Worm (Caenorhabditis elegans) whole organism, young adult: Measurements from ENCODE around the gene F45E1.2.

Source experiments
- B0261.1 ChIP-seq: sonication (generic microtip); optimal IDR thresholded peaks from 2 replicates; lab custom pipeline; 2016; ENCODE audit warnings: mild to moderate bottlenecking, missing genetic modification characterization, moderate library complexity, missing compliant biosample characterization
- C06A6.2 ChIP-seq: fragments of 200-800 bp; sonication (Bioruptor generic); conservative IDR thresholded peaks from 2 replicates; pipeline ENCODE4 v1.3.6; 2022; ENCODE audit warnings: missing genetic modification characterization, missing compliant biosample characterization
- F10E7.11 ChIP-seq: sonication (generic microtip); optimal IDR thresholded peaks from 2 replicates; lab custom pipeline; 2017; ENCODE audit warnings: mild to moderate bottlenecking, missing genetic modification characterization, moderate library complexity, missing compliant biosample characterization
- F23B12.7 ChIP-seq: sonication (generic microtip); optimal IDR thresholded peaks from 2 replicates; lab custom pipeline; 2017; ENCODE audit warnings: missing genetic modification characterization, mild to moderate bottlenecking, missing compliant biosample characterization, antibody characterized with exemption, moderate library complexity; ENCODE audit not compliant: insufficient read depth
- F33H1.4 ChIP-seq: fragments of 200-800 bp; sonication (Bioruptor generic); IDR thresholded peaks from 2 replicates; pipeline ENCODE4 v1.3.6; 2022; ENCODE audit warnings: missing genetic modification reagents, missing genetic modification characterization, missing compliant biosample characterization
- F39B2.1 ChIP-seq: fragments of 200-800 bp; sonication (Bioruptor generic); IDR thresholded peaks from 2 replicates; pipeline ENCODE4 v1.3.6; 2022; ENCODE audit warnings: missing genetic modification reagents, missing genetic modification characterization, missing compliant biosample characterization
- F57A8.1 ChIP-seq: fragments of 200-800 bp; sonication (Bioruptor generic); optimal IDR thresholded peaks from 2 replicates; lab custom pipeline; 2018; ENCODE audit warnings: mild to moderate bottlenecking, missing genetic modification characterization, moderate library complexity, missing compliant biosample characterization
- T07F8.4 ChIP-seq: sonication (generic microtip); optimal IDR thresholded peaks from 2 replicates; lab custom pipeline; 2016; ENCODE audit warnings: mild to moderate bottlenecking, missing genetic modification characterization, moderate library complexity, missing compliant biosample characterization
- Y56A3A.18 ChIP-seq: fragments of 200-800 bp; sonication (Bioruptor generic); IDR thresholded peaks from 2 replicates; pipeline ENCODE4 v1.3.6; 2022; ENCODE audit warnings: missing genetic modification reagents, missing genetic modification characterization, missing compliant biosample characterization
- aptf-2 ChIP-seq: fragments of 200-800 bp; sonication (Bioruptor generic); conservative IDR thresholded peaks from 2 replicates; pipeline ENCODE4 v1.3.6; 2022; ENCODE audit warnings: missing genetic modification reagents, missing genetic modification characterization, missing compliant biosample characterization
- athp-1 ChIP-seq: sonication (generic microtip); optimal IDR thresholded peaks from 2 replicates; lab custom pipeline; 2017; ENCODE audit warnings: mild to moderate bottlenecking, missing genetic modification characterization, missing compliant biosample characterization
- attf-5 ChIP-seq: fragments of 200-800 bp; sonication (Bioruptor generic); optimal IDR thresholded peaks from 2 replicates; lab custom pipeline; 2018; ENCODE audit warnings: mild to moderate bottlenecking, missing genetic modification characterization, missing compliant biosample characterization
- efl-1 ChIP-seq: fragments of 150-350 bp; optimal IDR thresholded peaks from 2 replicates; lab custom pipeline; 2014; ENCODE audit warnings: missing biosample characterization, missing genetic modification reagents, missing genetic modification characterization
- egl-18 ChIP-seq: fragments of 200-800 bp; sonication (Bioruptor generic); IDR thresholded peaks from 2 replicates; pipeline ENCODE4 v1.3.6; 2022; ENCODE audit warnings: missing genetic modification reagents, missing genetic modification characterization, missing compliant biosample characterization
- egl-44 ChIP-seq: fragments of 200-800 bp; sonication (Bioruptor generic); IDR thresholded peaks from 2 replicates; pipeline ENCODE4 v1.3.6; 2022; ENCODE audit warnings: missing genetic modification reagents, missing genetic modification characterization, missing compliant biosample characterization
- hlh-12 ChIP-seq: sonication (generic microtip); optimal IDR thresholded peaks from 2 replicates; lab custom pipeline; 2016; ENCODE audit warnings: missing genetic modification characterization, missing compliant biosample characterization
- hmg-20 ChIP-seq: fragments of 200-800 bp; sonication (Bioruptor generic); IDR thresholded peaks from 2 replicates; pipeline ENCODE4 v1.3.6; 2022; ENCODE audit warnings: missing genetic modification reagents, missing genetic modification characterization, missing compliant biosample characterization
- hsf-1 ChIP-seq: fragments of 200-800 bp; sonication (Bioruptor generic); IDR thresholded peaks from 2 replicates; pipeline ENCODE4 v1.3.6; 2022; ENCODE audit warnings: missing genetic modification reagents, missing genetic modification characterization, missing compliant biosample characterization
- lin-26 ChIP-seq: fragments of 200-800 bp; sonication (Bioruptor generic); IDR thresholded peaks from 2 replicates; pipeline ENCODE4 v1.3.6; 2022; ENCODE audit warnings: missing genetic modification reagents, missing genetic modification characterization, missing compliant biosample characterization
- lin-40 ChIP-seq: sonication (generic microtip); optimal IDR thresholded peaks from 2 replicates; lab custom pipeline; 2016; ENCODE audit warnings: missing genetic modification characterization, mild to moderate bottlenecking, missing compliant biosample characterization, missing genotype, missing genetic modification reagents
- madf-10 ChIP-seq: sonication (generic microtip); optimal IDR thresholded peaks from 2 replicates; lab custom pipeline; 2016; ENCODE audit warnings: mild to moderate bottlenecking, missing genetic modification characterization, missing compliant biosample characterization
- madf-3 ChIP-seq: fragments of 200-800 bp; sonication (Bioruptor generic); IDR thresholded peaks from 2 replicates; pipeline ENCODE4 v1.3.6; 2022; ENCODE audit warnings: missing genetic modification reagents, missing genetic modification characterization, missing compliant biosample characterization
- mcd-1 ChIP-seq: fragments of 200-800 bp; sonication (Bioruptor generic); IDR thresholded peaks from 2 replicates; pipeline ENCODE4 v1.3.6; 2022; ENCODE audit warnings: missing genetic modification reagents, missing genetic modification characterization, missing compliant biosample characterization
- mel-28 ChIP-seq: sonication (generic microtip); optimal IDR thresholded peaks from 2 replicates; lab custom pipeline; 2016; ENCODE audit warnings: borderline replicate concordance, mild to moderate bottlenecking, missing genetic modification characterization, missing compliant biosample characterization
- nhr-120 ChIP-seq: fragments of 200-800 bp; sonication (Bioruptor generic); IDR thresholded peaks from 2 replicates; pipeline ENCODE4 v1.3.6; 2022; ENCODE audit warnings: missing genetic modification characterization, missing compliant biosample characterization
- nhr-27 ChIP-seq: fragments of 200-800 bp; sonication (Bioruptor generic); optimal IDR thresholded peaks from 2 replicates; lab custom pipeline; 2018; ENCODE audit warnings: mild to moderate bottlenecking, missing genetic modification characterization, moderate library complexity, missing compliant biosample characterization
- sdz-38 ChIP-seq: sonication (generic microtip); optimal IDR thresholded peaks from 2 replicates; lab custom pipeline; 2016; ENCODE audit warnings: missing genotype, missing genetic modification characterization, missing compliant biosample characterization
- somi-1 ChIP-seq: fragments of 200-800 bp; sonication (Bioruptor generic); optimal IDR thresholded peaks from 2 replicates; lab custom pipeline; 2018; ENCODE audit warnings: mild to moderate bottlenecking, missing genetic modification characterization, missing compliant biosample characterization
- tbp1 ChIP-seq: fragments of 200-800 bp; sonication (Bioruptor generic); optimal IDR thresholded peaks from 2 replicates; lab custom pipeline; 2018; ENCODE audit warnings: mild to moderate bottlenecking, missing genetic modification characterization, missing compliant biosample characterization
- tlf-1 ChIP-seq: fragments of 200-800 bp; sonication (Bioruptor generic); optimal IDR thresholded peaks from 2 replicates; lab custom pipeline; 2018; ENCODE audit warnings: mild to moderate bottlenecking, missing genetic modification characterization, missing compliant biosample characterization
- unc-62 ChIP-seq: fragments of 150-350 bp; optimal IDR thresholded peaks from 2 replicates; lab custom pipeline; 2014; ENCODE audit warnings: missing biosample characterization, missing genetic modification reagents, missing genetic modification characterization
- xnd-1 ChIP-seq: sonication (generic microtip); optimal IDR thresholded peaks from 2 replicates; lab custom pipeline; 2016; ENCODE audit warnings: missing genotype, missing genetic modification reagents, missing genetic modification characterization, missing compliant biosample characterization
- zim-3 ChIP-seq: sonication (generic microtip); optimal IDR thresholded peaks from 2 replicates; lab custom pipeline; 2017; ENCODE audit warnings: mild to moderate bottlenecking, missing genetic modification characterization, moderate library complexity, missing compliant biosample characterization
- ztf-25 ChIP-seq: fragments of 200-800 bp; sonication (Bioruptor generic); IDR thresholded peaks from 2 replicates; pipeline ENCODE4 v1.3.6; 2022; ENCODE audit warnings: missing genetic modification reagents, missing genetic modification characterization, missing compliant biosample characterization
- ztf-26 ChIP-seq: sonication (generic microtip); optimal IDR thresholded peaks from 2 replicates; lab custom pipeline; 2017; ENCODE audit warnings: missing genetic modification characterization, missing compliant biosample characterization
- ztf-28 ChIP-seq: fragments of 200-800 bp; sonication (Bioruptor generic); IDR thresholded peaks from 2 replicates; pipeline ENCODE4 v1.3.6; 2022; ENCODE audit warnings: missing genetic modification reagents, missing genetic modification characterization, missing compliant biosample characterization
- ztf-3 ChIP-seq: fragments of 200-800 bp; sonication (Bioruptor generic); optimal IDR thresholded peaks from 2 replicates; lab custom pipeline; 2018; ENCODE audit warnings: mild to moderate bottlenecking, missing genetic modification characterization, missing compliant biosample characterization

The F45E1.2 gene

ce11 chrX:7986892-7987291 lies 16.6 kb upstream of the F45E1.2 start (continued):
- TF ChIP-seq zim-3 (tag; lab: Kevin White, UChicago) (no peak), egl-18 (GFP tag; lab: Robert Waterston, UW) (no peak), C06A6.2 (no peak; the same call in 1 of the 2 replicates), sdz-38 (no peak), F57A8.1 (GFP tag; lab: Kevin White, UChicago) (no peak), F23B12.7 (tag; lab: Kevin White, UChicago) (no peak), madf-10 (no peak), egl-44 (GFP tag; lab: Robert Waterston, UW) (no peak), nhr-120 (GFP tag; lab: Robert Waterston, UW) (no peak), mcd-1 (GFP tag; lab: Robert Waterston, UW) (0 out of 2 replicates have a peak, but pooled peaks have one; percentile 14), F39B2.1 (GFP tag; lab: Robert Waterston, UW) (no peak), efl-1 (GFP tag; lab: Kevin White, UChicago) (no peak), Y56A3A.18 (GFP tag; lab: Robert Waterston, UW) (no peak), tbp1 (GFP tag; lab: Kevin White, UChicago) (no peak), mel-28 (no peak), ztf-25 (no peak), athp-1 (tag; lab: Kevin White, UChicago) (no peak), F10E7.11 (no peak), lin-40 (tag; lab: Kevin White, UChicago) (peak; percentile 56), T07F8.4 (tag; lab: Kevin White, UChicago) (no peak), hsf-1 (no peak), lin-26 (GFP tag; lab: Robert Waterston, UW) (peak; percentile 40; the same call in 1 of the 2 replicates), xnd-1 (no peak), ztf-26 (tag; lab: Kevin White, UChicago) (peak; percentile 62), aptf-2 (GFP tag; lab: Robert Waterston, UW) (no peak), attf-5 (no peak), unc-62 (GFP tag; lab: Kevin White, UChicago) (no peak), tlf-1 (GFP tag; lab: Kevin White, UChicago) (no peak), F33H1.4 (no peak)

- TF ChIP-seq hmg-20 (no peak), ztf-28 (GFP tag; lab: Robert Waterston, UW) (no peak), madf-3 (GFP tag; lab: Robert Waterston, UW) (peak; percentile 59; the same call in 1 of the 2 replicates), B0261.1 (tag; lab: Kevin White, UChicago) (no peak)
These were observed 15.1 kb upstream of the F45E1.2 start for ce11 chrX:7988457-7988856.

DNA sequence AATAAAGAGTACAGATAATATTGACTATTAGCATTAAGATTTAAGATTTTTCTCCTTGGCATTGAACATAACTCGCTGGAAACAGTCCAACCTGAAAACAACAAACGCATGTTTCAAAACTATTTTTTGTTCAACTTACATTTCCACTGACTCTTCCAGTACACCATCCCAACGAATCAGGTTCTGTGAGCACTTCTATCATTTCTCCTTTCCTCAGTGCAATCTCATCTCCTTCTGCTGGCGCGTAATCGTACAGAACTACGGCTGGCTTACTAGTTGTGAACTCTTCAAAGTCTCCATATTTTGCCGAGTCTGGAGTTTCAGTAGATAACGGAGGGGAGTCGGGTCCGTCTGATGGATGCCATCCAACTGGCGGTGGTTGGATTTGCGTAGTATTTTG lies 14.4 kb upstream of the F45E1.2 start:
- TF ChIP-seq hlh-12 (tag; lab: Kevin White, UChicago) (no peak), ztf-26 (tag; lab: Kevin White, UChicago) (peak; percentile 39), ztf-3 (GFP tag; lab: Kevin White, UChicago) (peak; percentile 12), nhr-27 (tag; lab: Kevin White, UChicago) (no peak)

DNA sequence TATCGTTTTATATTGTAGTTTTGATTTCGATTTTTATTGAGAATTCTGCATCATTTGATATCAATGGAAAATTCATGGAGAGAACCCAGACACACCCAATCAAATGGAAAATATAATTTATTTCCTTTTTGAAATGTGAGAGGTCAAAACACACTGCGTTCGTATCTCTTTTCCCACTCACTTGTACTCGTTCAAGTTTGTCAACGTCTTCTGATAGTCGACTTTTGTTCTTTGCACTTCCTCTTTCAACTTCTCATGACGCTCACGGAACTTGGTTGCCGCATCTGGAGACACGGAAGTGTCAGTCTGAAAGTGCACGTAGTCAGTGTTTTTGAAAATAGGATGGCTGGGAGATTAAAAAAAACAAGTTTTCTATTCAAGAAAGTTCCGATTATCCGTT lies 13.3 kb upstream of the F45E1.2 start:
- TF ChIP-seq lin-40 (tag; lab: Kevin White, UChicago) (peak; percentile 71), ztf-3 (GFP tag; lab: Kevin White, UChicago) (no peak), ztf-26 (tag; lab: Kevin White, UChicago) (peak; percentile 67), somi-1 (GFP tag; lab: Kevin White, UChicago) (peak; percentile 8)
